Fruit fly (Drosophila melanogaster) whole organism, pupa: ENCODE results near the gene beag.
A peak's percentile ranks its signal among the peaks of the same experiment; 100 is the strongest.

Experiments
- CG10348 ChIP-seq: fragments of 200-800 bp; sonication (Bioruptor generic); IDR thresholded peaks from 2 replicates; pipeline ENCODE4 v1.3.6; 2022; ENCODE audit warnings: missing biosample characterization, missing genetic modification characterization
- CG12605 ChIP-seq: fragments of 200-800 bp; sonication (Bioruptor generic); IDR thresholded peaks from 2 replicates; pipeline ENCODE4 v1.3.6; 2022; ENCODE audit warnings: missing biosample characterization, missing genetic modification characterization
- CG13204 ChIP-seq: fragments of 200-800 bp; sonication (Bioruptor generic); optimal IDR thresholded peaks from 2 replicates; lab custom pipeline; 2018; ENCODE audit warnings: missing biosample characterization, mild to moderate bottlenecking, missing genetic modification characterization, moderate library complexity
- CG14655 ChIP-seq: fragments of 200-800 bp; sonication (Bioruptor generic); optimal IDR thresholded peaks from 3 replicates; lab custom pipeline; 2017; ENCODE audit warnings: mild to moderate bottlenecking, missing biosample characterization, missing genetic modification reagents, missing genetic modification characterization
- CG15710 ChIP-seq: fragments of 200-800 bp; sonication (Bioruptor generic); optimal IDR thresholded peaks from 2 replicates; lab custom pipeline; 2018; ENCODE audit warnings: missing biosample characterization, mild to moderate bottlenecking, missing genetic modification characterization, moderate library complexity
- CG17806 ChIP-seq: fragments of 200-800 bp; sonication (Bioruptor generic); optimal IDR thresholded peaks from 2 replicates; lab custom pipeline; 2018; ENCODE audit warnings: missing biosample characterization, mild to moderate bottlenecking, missing genetic modification characterization, moderate library complexity
- CG32121 ChIP-seq: fragments of 200-800 bp; sonication (Bioruptor generic); IDR thresholded peaks from 2 replicates; pipeline ENCODE4 v1.3.6; 2022; ENCODE audit warnings: missing biosample characterization, missing genetic modification characterization
- CG34367 ChIP-seq: fragments of 200-800 bp; sonication (Bioruptor generic); optimal IDR thresholded peaks from 2 replicates; lab custom pipeline; 2018; ENCODE audit warnings: missing biosample characterization, mild to moderate bottlenecking, missing genetic modification characterization
- CG4496 ChIP-seq: fragments of 200-800 bp; sonication (Bioruptor generic); IDR thresholded peaks from 3 replicates; pipeline ENCODE4 v1.3.6; 2022; ENCODE audit warnings: missing biosample characterization, missing genetic modification characterization
- CG8159 ChIP-seq: fragments of 200-800 bp; sonication (Bioruptor generic); optimal IDR thresholded peaks from 3 replicates; lab custom pipeline; 2018; ENCODE audit warnings: missing biosample characterization, mild to moderate bottlenecking, missing genetic modification characterization, moderate library complexity
- CG8301 ChIP-seq: fragments of 200-800 bp; sonication (Bioruptor generic); optimal IDR thresholded peaks from 2 replicates; lab custom pipeline; 2018; ENCODE audit warnings: missing biosample characterization, mild to moderate bottlenecking, missing genetic modification characterization
- CG9948 ChIP-seq: fragments of 200-800 bp; sonication (Bioruptor generic); optimal IDR thresholded peaks from 2 replicates; lab custom pipeline; 2018; ENCODE audit warnings: missing biosample characterization, mild to moderate bottlenecking, missing genetic modification characterization, moderate library complexity
- D1 ChIP-seq: fragments of 200-800 bp; sonication (Bioruptor generic); optimal IDR thresholded peaks from 2 replicates; lab custom pipeline; 2018; ENCODE audit warnings: missing biosample characterization, mild to moderate bottlenecking, missing genetic modification characterization, moderate library complexity
- EcR ChIP-seq: fragments of 200-800 bp; sonication (Bioruptor generic); optimal IDR thresholded peaks from 3 replicates; lab custom pipeline; 2019; ENCODE audit warnings: missing biosample characterization, missing genetic modification characterization, mild to moderate bottlenecking, moderate library complexity, missing genetic modification reagents
- Ets98B ChIP-seq: fragments of 200-800 bp; sonication (Bioruptor generic); IDR thresholded peaks from 2 replicates; pipeline ENCODE4 v1.3.6; 2022; ENCODE audit warnings: missing biosample characterization, missing genetic modification characterization
- Pif1A ChIP-seq: fragments of 200-800 bp; sonication (Bioruptor generic); optimal IDR thresholded peaks from 3 replicates; lab custom pipeline; 2016; ENCODE audit warnings: missing biosample characterization, missing genetic modification characterization
- Pif1B ChIP-seq: fragments of 200-800 bp; sonication (Bioruptor generic); optimal IDR thresholded peaks from 3 replicates; lab custom pipeline; 2016; ENCODE audit warnings: missing biosample characterization, missing genetic modification characterization
- Snoo ChIP-seq: fragments of 200-800 bp; sonication (Bioruptor generic); optimal IDR thresholded peaks from 3 replicates; lab custom pipeline; 2017; ENCODE audit warnings: missing biosample characterization, mild to moderate bottlenecking, missing genetic modification characterization, inconsistent platforms
- fd96Ca ChIP-seq: fragments of 200-800 bp; sonication (Bioruptor generic); IDR thresholded peaks from 3 replicates; pipeline ENCODE4 v1.3.6; 2022; ENCODE audit warnings: missing biosample characterization, missing genetic modification characterization
- gl ChIP-seq: fragments of 200-800 bp; sonication (Bioruptor generic); optimal IDR thresholded peaks from 2 replicates; lab custom pipeline; 2018; ENCODE audit warnings: missing biosample characterization, mild to moderate bottlenecking, missing genetic modification characterization
- rn ChIP-seq: fragments of 200-800 bp; sonication (Bioruptor generic); IDR thresholded peaks from 2 replicates; pipeline ENCODE4 v1.3.6; 2022; ENCODE audit warnings: missing biosample characterization, missing genetic modification characterization

Gene beag

dm6 chr3R:9029411-9029810 lies 35.5 kb downstream of the beag start:
- no peak for TF ChIP-seq CG13204 (GFP tag; lab: Kevin White, UChicago)
- TF ChIP-seq EcR (GFP tag; lab: Kevin White, UChicago) = peak; percentile 29

dm6 chr3R:9028690-9029089 lies 36.2 kb downstream of the beag start:
- TF ChIP-seq CG12605 (GFP tag; lab: Robert Waterston, UW) (no peak), CG32121 (GFP tag; lab: Robert Waterston, UW) (no peak), CG8301 (tag; lab: Kevin White, UChicago) (no peak), CG10348 (GFP tag; lab: Robert Waterston, UW) (no peak)

- TF ChIP-seq CG34367 (no peak), CG32121 (GFP tag; lab: Robert Waterston, UW) (no peak), Ets98B (no peak), D1 (no peak), Pif1A (no peak), CG13204 (GFP tag; lab: Kevin White, UChicago) (no peak), CG8301 (tag; lab: Kevin White, UChicago) (no peak), CG17806 (tag; lab: Kevin White, UChicago) (no peak)
These were observed 37.8 kb downstream of the beag start for dm6 chr3R:9027082-9027481.

DNA sequence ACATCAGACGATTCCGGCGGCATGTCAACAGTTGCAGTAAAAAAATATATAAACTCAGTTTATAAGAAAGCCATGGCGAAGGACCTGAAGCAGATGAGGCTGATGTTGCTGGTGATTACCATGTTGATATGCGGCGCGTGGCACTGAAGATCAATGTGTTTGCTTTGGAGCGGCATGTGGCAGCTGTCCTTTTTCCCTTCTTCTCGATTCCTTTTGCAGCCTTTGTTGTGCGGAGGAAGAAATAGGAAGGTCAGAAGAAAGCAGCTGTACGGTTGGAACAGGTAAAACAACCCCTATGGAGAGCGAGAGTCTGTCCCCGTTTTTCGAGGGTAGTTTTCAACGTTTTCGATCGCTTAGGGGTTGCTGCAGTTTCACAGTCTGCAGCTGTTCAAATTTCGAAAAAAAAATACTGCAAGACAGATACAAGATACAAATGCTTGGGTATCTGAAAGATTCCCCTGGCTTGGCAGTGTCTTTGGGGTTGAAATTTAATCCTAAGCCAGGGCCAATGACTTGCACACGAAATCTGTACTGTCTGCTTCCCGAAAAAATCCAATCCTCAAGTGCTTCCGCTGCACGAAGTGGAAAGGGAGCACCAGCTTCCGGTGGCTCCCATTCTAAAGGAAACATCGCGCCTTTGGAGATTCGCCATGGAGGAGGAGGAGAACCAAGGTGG lies 39.9 kb downstream of the beag start:
- no peak for TF ChIP-seq EcR (GFP tag; lab: Kevin White, UChicago)
- TF ChIP-seq CG9948 (tag; lab: Kevin White, UChicago) = no peak
- no peak for TF ChIP-seq CG13204 (GFP tag; lab: Kevin White, UChicago)
- TF ChIP-seq fd96Ca (GFP tag; lab: Robert Waterston, UW) = no peak
- TF ChIP-seq Ets98B = no peak
- no peak for TF ChIP-seq CG8301 (tag; lab: Kevin White, UChicago)
- no peak for TF ChIP-seq CG12605 (GFP tag; lab: Robert Waterston, UW)
- no peak for TF ChIP-seq CG4496 (GFP tag; lab: Robert Waterston, UW)
- TF ChIP-seq CG8159 (tag; lab: Kevin White, UChicago) = no peak
- TF ChIP-seq Pif1A = no peak
- no peak for TF ChIP-seq Pif1B (GFP tag; lab: Kevin White, UChicago)
- no peak for TF ChIP-seq Snoo
- TF ChIP-seq CG34367 = no peak
- no peak for TF ChIP-seq CG14655 (GFP tag; lab: Kevin White, UChicago)
- TF ChIP-seq CG32121 (GFP tag; lab: Robert Waterston, UW) = no peak
- TF ChIP-seq D1 = no peak
- no peak for TF ChIP-seq CG17806 (tag; lab: Kevin White, UChicago)
- no peak for TF ChIP-seq gl (tag; lab: Kevin White, UChicago)
- no peak for TF ChIP-seq CG15710

- TF ChIP-seq Pif1A (no peak), rn (GFP tag; lab: Robert Waterston, UW) (no peak), CG17806 (tag; lab: Kevin White, UChicago) (no peak), CG8159 (tag; lab: Kevin White, UChicago) (no peak), CG34367 (no peak), Pif1B (GFP tag; lab: Kevin White, UChicago) (no peak), CG10348 (GFP tag; lab: Robert Waterston, UW) (no peak), CG12605 (GFP tag; lab: Robert Waterston, UW) (no peak), CG9948 (tag; lab: Kevin White, UChicago) (no peak), EcR (GFP tag; lab: Kevin White, UChicago) (no peak), CG4496 (GFP tag; lab: Robert Waterston, UW) (no peak), Snoo (no peak), CG8301 (tag; lab: Kevin White, UChicago) (no peak), Ets98B (no peak), CG15710 (no peak), fd96Ca (GFP tag; lab: Robert Waterston, UW) (no peak), CG32121 (GFP tag; lab: Robert Waterston, UW) (no peak), CG13204 (GFP tag; lab: Kevin White, UChicago) (no peak), D1 (no peak)
These were observed 40.9 kb downstream of the beag start for dm6 chr3R:9023934-9024333.

DNA sequence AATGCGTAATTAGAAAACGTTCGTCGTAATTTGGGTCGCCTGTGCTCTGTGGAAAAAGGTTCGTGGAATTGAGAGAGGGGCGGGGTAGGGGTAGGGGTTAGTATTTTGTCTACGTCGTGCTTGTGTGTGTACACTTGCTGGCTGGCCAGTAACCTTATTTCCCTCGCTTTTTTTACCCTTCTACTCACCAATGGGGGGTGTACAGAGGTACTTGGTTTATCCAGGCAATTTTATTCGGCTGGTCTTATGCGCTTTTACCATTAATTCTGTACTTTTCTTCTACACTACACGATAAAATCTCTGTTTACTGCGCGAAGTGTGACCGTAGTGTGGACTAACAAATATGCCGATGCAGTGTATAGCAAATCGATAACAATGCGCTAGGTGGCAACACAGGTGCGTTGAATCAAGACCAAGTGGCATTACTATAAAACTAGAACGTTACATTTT lies 45.2 kb downstream of the beag start, which contains the start of gene tgo:
Gene tgo, minus strand, starts transcription at position 334 of the 450 bp plus-strand sequence.
- peak; percentile 12 for TF ChIP-seq CG15710
- 0 out of 3 replicates have a peak, but pooled peaks have one; percentile 12 for TF ChIP-seq fd96Ca (GFP tag; lab: Robert Waterston, UW)
- TF ChIP-seq CG4496 (GFP tag; lab: Robert Waterston, UW) = no peak
- TF ChIP-seq EcR (GFP tag; lab: Kevin White, UChicago) = peak; percentile 28
- TF ChIP-seq, all 21 proteins: peak for 3

DNA sequence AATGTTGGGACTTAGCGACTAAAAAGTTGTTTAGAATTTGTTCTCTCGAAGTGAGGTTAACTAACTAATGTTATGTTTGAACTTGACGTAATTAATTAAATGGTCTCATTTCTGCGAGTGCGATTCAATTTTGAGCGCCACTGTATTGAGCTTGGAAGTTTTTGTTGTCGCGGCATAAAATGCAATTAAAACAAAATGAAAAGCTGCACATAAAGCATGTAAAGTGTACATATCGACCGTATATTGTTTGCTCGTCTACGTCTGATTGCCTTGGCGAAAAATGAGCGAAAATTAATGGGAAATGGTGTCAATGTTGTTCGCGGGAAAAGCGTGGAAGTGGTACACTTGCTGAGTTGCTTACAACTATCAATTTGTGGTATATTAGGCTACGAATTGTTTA lies 48.0 kb downstream of the beag start:
- TF ChIP-seq CG14655 (GFP tag; lab: Kevin White, UChicago) = no peak
- no peak for TF ChIP-seq CG9948 (tag; lab: Kevin White, UChicago)
- no peak for TF ChIP-seq CG13204 (GFP tag; lab: Kevin White, UChicago)
- TF ChIP-seq CG8159 (tag; lab: Kevin White, UChicago) = no peak
- TF ChIP-seq Snoo = no peak
- TF ChIP-seq Pif1A = no peak
- TF ChIP-seq CG10348 (GFP tag; lab: Robert Waterston, UW) = no peak
- no peak for TF ChIP-seq CG12605 (GFP tag; lab: Robert Waterston, UW)
- no peak for TF ChIP-seq CG8301 (tag; lab: Kevin White, UChicago)
- no peak for TF ChIP-seq D1
- TF ChIP-seq, all 21 proteins: peak for 0
